Worm (Caenorhabditis elegans): ENCODE results near the gene fbxl-5.

ce11 chrV:7737710-7738109 is 5.0 kb upstream of the fbxl-5 start, which contains the start of gene srr-9:
- TF ChIP-seq hnd-1 (tag; optimal IDR thresholded peaks at IDR 0.05), result no peak
- no peak for TF ChIP-seq ets-7 (tag; optimal IDR thresholded peaks at IDR 0.05)
- no peak for TF ChIP-seq tra-4 (tag; optimal IDR thresholded peaks at IDR 0.05)

Measured in whole organism, early embryonic.